Worm (Caenorhabditis elegans): ENCODE results near the gene coa-7.

DNA sequence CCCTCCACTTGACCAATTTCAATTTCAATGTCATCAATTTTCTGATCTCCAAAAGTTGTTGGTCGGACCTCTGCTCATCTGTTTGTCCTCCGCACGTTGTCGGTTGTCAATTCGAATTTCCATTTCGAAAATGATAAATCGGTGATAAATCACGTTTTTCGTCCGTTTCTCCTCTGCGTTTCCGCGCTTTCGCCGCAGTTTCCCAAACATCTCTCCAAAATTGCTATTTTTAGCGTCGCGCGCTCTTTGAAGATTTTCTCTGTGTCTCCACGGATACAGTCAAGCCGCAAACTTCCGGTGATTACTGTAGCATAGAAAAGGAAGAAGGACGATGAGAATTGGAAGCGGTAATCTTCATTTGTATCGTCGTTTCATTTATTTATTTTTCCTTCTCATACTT lies 8.9 kb downstream of the coa-7 start:
- TF ChIP-seq nhr-11 (tag; optimal IDR thresholded peaks at IDR 0.05), result no peak
- no peak for TF ChIP-seq elt-3 (tag; optimal IDR thresholded peaks at IDR 0.05)
- no peak for TF ChIP-seq ZK546.5 (tag; optimal IDR thresholded peaks at IDR 0.05)
- peak; percentile 17 for TF ChIP-seq ama-1 (optimal IDR thresholded peaks at IDR 0.05)
- TF ChIP-seq pha-4 (tag; optimal IDR thresholded peaks at IDR 0.05), result no peak
